Worm (Caenorhabditis elegans): ENCODE measurements around the gene phyh-1.

ce11 chrIV:17279592-17280440, 20.6 kb upstream of the phyh-1 start:
- TF ChIP-seq tab-1 (GFP tag; IDR thresholded peaks at IDR 0.05): no peak
- no peak for TF ChIP-seq flt-1 (GFP tag; IDR thresholded peaks at IDR 0.05)
- TF ChIP-seq med-1 (GFP tag; optimal IDR thresholded peaks at IDR 0.05; ENCODE audit: insufficient read depth): no peak
- TF ChIP-seq klf-2 (GFP tag; conservative IDR thresholded peaks at IDR 0.05): no peak
- TF ChIP-seq cog-1 (tag; optimal IDR thresholded peaks at IDR 0.05): no peak
- no peak for TF ChIP-seq ref-1 (GFP tag; conservative IDR thresholded peaks at IDR 0.05)
- no peak for TF ChIP-seq ztf-23 (GFP tag; IDR thresholded peaks at IDR 0.05)
